Worm (Caenorhabditis elegans) whole organism, L4 larva: ENCODE data around the gene mel-11.

Experiments used
- ZK337.2 ChIP-seq: fragments of 200-800 bp; sonication (Bioruptor generic); IDR thresholded peaks from 2 replicates; pipeline ENCODE4 v1.3.6; 2022; ENCODE audit warnings: missing genetic modification reagents, missing genetic modification characterization, missing compliant biosample characterization
- aly-2 ChIP-seq: sonication (generic microtip); optimal IDR thresholded peaks from 2 replicates; lab custom pipeline; 2018; ENCODE audit warnings: missing biosample characterization, missing genetic modification characterization
- cey-2 ChIP-seq: sonication (generic microtip); optimal IDR thresholded peaks from 3 replicates; lab custom pipeline; 2017; ENCODE audit warnings: missing genetic modification characterization, mild to moderate bottlenecking, missing compliant biosample characterization, antibody characterized with exemption, borderline replicate concordance; ENCODE audit not compliant: insufficient read depth
- lim-7 ChIP-seq: fragments of 200-800 bp; sonication (Bioruptor generic); IDR thresholded peaks from 2 replicates; pipeline ENCODE4 v1.3.6; 2022; ENCODE audit warnings: missing genetic modification characterization, missing compliant biosample characterization

DNA sequence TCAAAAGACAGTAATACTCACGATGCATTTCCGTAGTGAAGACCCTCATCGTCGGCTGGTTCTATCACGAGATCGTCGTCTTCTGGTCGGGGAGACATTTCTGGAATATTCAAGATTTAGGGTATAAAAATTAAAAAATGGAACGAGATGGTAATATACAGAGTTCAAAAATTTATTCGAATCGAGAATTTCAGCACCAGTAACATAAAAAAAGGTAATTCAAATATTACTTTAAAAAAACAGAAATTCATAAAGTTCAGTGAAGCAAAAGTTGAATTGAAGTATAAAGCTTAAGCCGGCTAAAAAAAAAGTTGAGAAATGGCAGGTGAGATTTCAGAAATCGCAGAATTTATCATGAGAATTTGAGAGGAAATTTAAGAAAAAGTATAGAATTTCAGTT lies 48.1 kb upstream of the mel-11 start, which contains the start of gene cam-1:
- TF ChIP-seq cey-2 (tag; lab: Kevin White, UChicago) (no peak), lim-7 (GFP tag; lab: Robert Waterston, UW) (no peak), ZK337.2 (no peak), aly-2 (tag; lab: Kevin White, UChicago) (no peak)
